Fruit fly (Drosophila melanogaster) whole organism, embryonic: ENCODE results near the gene dlg1.

Experiments
- Blimp-1 ChIP-seq: fragments of 200-800 bp; sonication (Bioruptor generic); optimal IDR thresholded peaks from 3 replicates; lab custom pipeline; 2018; ENCODE audit warnings: missing biosample characterization, missing genetic modification characterization, mild to moderate bottlenecking, moderate library complexity, missing genetic modification reagents
- BtbVII ChIP-seq: fragments of 200-800 bp; sonication (Bioruptor generic); optimal IDR thresholded peaks from 3 replicates; lab custom pipeline; 2017; ENCODE audit warnings: missing biosample characterization, mild to moderate bottlenecking, missing genetic modification characterization
- CG10147 ChIP-seq: fragments of 200-800 bp; sonication (Bioruptor generic); optimal IDR thresholded peaks from 2 replicates; lab custom pipeline; 2019; ENCODE audit warnings: missing biosample characterization, mild to moderate bottlenecking, missing genetic modification characterization, moderate library complexity
- CG10209 ChIP-seq: fragments of 200-800 bp; sonication (Bioruptor generic); optimal IDR thresholded peaks from 3 replicates; lab custom pipeline; 2017; ENCODE audit warnings: missing biosample characterization, mild to moderate bottlenecking, missing genetic modification characterization, missing genetic modification reagents
- CG11504 ChIP-seq: fragments of 200-800 bp; sonication (Bioruptor generic); optimal IDR thresholded peaks from 3 replicates; lab custom pipeline; 2019; ENCODE audit warnings: missing biosample characterization, mild to moderate bottlenecking, missing genetic modification characterization, moderate library complexity
- CG12104 ChIP-seq: fragments of 200-800 bp; sonication (Bioruptor generic); optimal IDR thresholded peaks from 3 replicates; lab custom pipeline; 2016; ENCODE audit warnings: missing biosample characterization, missing genetic modification characterization
- CG12391 ChIP-seq: fragments of 200-800 bp; sonication (Bioruptor generic); optimal IDR thresholded peaks from 3 replicates; lab custom pipeline; 2018; ENCODE audit warnings: missing biosample characterization, mild to moderate bottlenecking, missing genetic modification characterization, moderate library complexity
- CG12769 ChIP-seq: fragments of 200-800 bp; sonication (Bioruptor generic); optimal IDR thresholded peaks from 2 replicates; lab custom pipeline; 2019; ENCODE audit warnings: missing biosample characterization, mild to moderate bottlenecking, missing genetic modification characterization, moderate library complexity
- CG15601 ChIP-seq: fragments of 200-800 bp; sonication (Bioruptor generic); optimal IDR thresholded peaks from 3 replicates; lab custom pipeline; 2019; ENCODE audit warnings: missing biosample characterization, mild to moderate bottlenecking, missing genetic modification characterization, moderate library complexity
- CG18599 ChIP-seq: fragments of 200-800 bp; sonication (Bioruptor generic); optimal IDR thresholded peaks from 3 replicates; lab custom pipeline; 2017; ENCODE audit warnings: missing biosample characterization, missing genetic modification characterization, mild to moderate bottlenecking, moderate library complexity, missing genetic modification reagents
- CG2712 ChIP-seq: fragments of 200-800 bp; optimal IDR thresholded peaks from 3 replicates; lab custom pipeline; 2019; ENCODE audit warnings: missing biosample characterization, mild to moderate bottlenecking, missing genetic modification characterization, moderate library complexity
- CG3065 ChIP-seq: fragments of 200-800 bp; sonication (Bioruptor generic); optimal IDR thresholded peaks from 2 replicates; lab custom pipeline; 2016; ENCODE audit warnings: missing biosample characterization, missing genetic modification characterization
- CG4424 ChIP-seq: fragments of 200-800 bp; sonication (Bioruptor generic); optimal IDR thresholded peaks from 3 replicates; lab custom pipeline; 2016; ENCODE audit warnings: missing biosample characterization, missing genetic modification characterization
- CG4854 ChIP-seq: fragments of 200-800 bp; sonication (Bioruptor generic); optimal IDR thresholded peaks from 2 replicates; lab custom pipeline; 2016; ENCODE audit warnings: missing biosample characterization, missing genetic modification characterization, inconsistent platforms
- CG8281 ChIP-seq: fragments of 200-800 bp; sonication (Bioruptor generic); optimal IDR thresholded peaks from 2 replicates; lab custom pipeline; 2018; ENCODE audit warnings: missing biosample characterization, mild to moderate bottlenecking, missing genetic modification characterization, moderate library complexity
- CG8478 ChIP-seq: fragments of >200 bp; optimal IDR thresholded peaks from 2 replicates; lab custom pipeline; 2018
- CG8924 ChIP-seq: fragments of 200-800 bp; optimal IDR thresholded peaks from 3 replicates; lab custom pipeline; 2019; ENCODE audit warnings: missing biosample characterization, mild to moderate bottlenecking, missing genetic modification characterization, moderate library complexity
- CG9727 ChIP-seq: fragments of 200-800 bp; sonication (Bioruptor generic); optimal IDR thresholded peaks from 3 replicates; lab custom pipeline; 2017; ENCODE audit warnings: missing biosample characterization, mild to moderate bottlenecking, missing genetic modification characterization
- Dip2 ChIP-seq: fragments of 200-800 bp; sonication (Bioruptor generic); IDR thresholded peaks from 2 replicates; pipeline ENCODE4 v1.3.6; 2022; ENCODE audit warnings: missing biosample characterization, missing genetic modification characterization
- Dref ChIP-seq: fragments of 200-800 bp; sonication (Bioruptor generic); IDR thresholded peaks from 2 replicates; pipeline ENCODE4 v1.3.6; 2022; ENCODE audit warnings: missing biosample characterization, missing genetic modification characterization
- Hmr ChIP-seq: fragments of 200-800 bp; sonication (Bioruptor generic); optimal IDR thresholded peaks from 3 replicates; lab custom pipeline; 2017; ENCODE audit warnings: mild to moderate bottlenecking, missing biosample characterization, missing genetic modification reagents, missing genetic modification characterization
- Hr51 ChIP-seq, 2 experiments: fragments of 200-800 bp; sonication (Bioruptor generic); optimal IDR thresholded peaks; 2 replicates in 1 of 2; 3 replicates in 1 of 2; lab custom pipeline; 2016 to 2018; ENCODE audit warnings: missing biosample characterization in 2 of 2, missing genetic modification characterization in 2 of 2, mild to moderate bottlenecking in 1 of 2, moderate library complexity in 1 of 2
- Lhr ChIP-seq: fragments of 200-800 bp; sonication (Bioruptor generic); optimal IDR thresholded peaks from 3 replicates; lab custom pipeline; 2017; ENCODE audit warnings: mild to moderate bottlenecking, missing biosample characterization, missing genetic modification reagents, missing genetic modification characterization
- Nf-YC ChIP-seq: fragments of 200-800 bp; optimal IDR thresholded peaks from 3 replicates; lab custom pipeline; 2019; ENCODE audit warnings: missing biosample characterization, mild to moderate bottlenecking, missing genetic modification characterization, moderate library complexity
- PHDP ChIP-seq: fragments of 200-800 bp; sonication (Bioruptor generic); optimal IDR thresholded peaks from 3 replicates; lab custom pipeline; 2018; ENCODE audit warnings: missing biosample characterization, mild to moderate bottlenecking, missing genetic modification characterization, moderate library complexity
- Ptx1 ChIP-seq: fragments of 200-800 bp; sonication (Bioruptor generic); IDR thresholded peaks from 2 replicates; pipeline ENCODE4 v1.3.6; 2022; ENCODE audit warnings: missing biosample characterization, missing genetic modification characterization
- Rfx ChIP-seq: fragments of 200-800 bp; sonication (Bioruptor generic); IDR thresholded peaks from 2 replicates; pipeline ENCODE4 v1.3.6; 2022; ENCODE audit warnings: missing biosample characterization, missing genetic modification characterization
- Side ChIP-seq: fragments of 200-800 bp; sonication (Bioruptor generic); optimal IDR thresholded peaks from 2 replicates; lab custom pipeline; 2016; ENCODE audit warnings: missing biosample characterization, missing genetic modification characterization
- Ssrp ChIP-seq: fragments of 200-800 bp; sonication (Bioruptor generic); optimal IDR thresholded peaks from 2 replicates; lab custom pipeline; 2018; ENCODE audit warnings: missing biosample characterization, mild to moderate bottlenecking, missing genetic modification characterization, moderate library complexity
- Vsx1 ChIP-seq: fragments of 200-800 bp; sonication (Bioruptor generic); optimal IDR thresholded peaks from 2 replicates; lab custom pipeline; 2017; ENCODE audit warnings: missing biosample characterization, mild to moderate bottlenecking, missing genetic modification characterization, missing genetic modification reagents
- dmrt99B ChIP-seq: fragments of 200-800 bp; sonication (Bioruptor generic); optimal IDR thresholded peaks from 2 replicates; lab custom pipeline; 2018; ENCODE audit warnings: missing biosample characterization, mild to moderate bottlenecking, missing genetic modification characterization, moderate library complexity
- dysf ChIP-seq: fragments of 200-800 bp; sonication (Bioruptor generic); IDR thresholded peaks from 3 replicates; pipeline ENCODE4 v1.3.6; 2022; ENCODE audit warnings: missing biosample characterization, missing genetic modification characterization
- gem ChIP-seq: fragments of 200-800 bp; sonication (Bioruptor generic); optimal IDR thresholded peaks from 2 replicates; lab custom pipeline; 2019; ENCODE audit warnings: missing biosample characterization, mild to moderate bottlenecking, missing genetic modification characterization, moderate library complexity
- inv ChIP-seq: fragments of 200-800 bp; sonication (Bioruptor generic); IDR thresholded peaks from 2 replicates; pipeline ENCODE4 v1.3.6; 2022; ENCODE audit warnings: missing biosample characterization, missing genetic modification characterization; ENCODE audit not compliant: partially characterized antibody
- ken ChIP-seq: fragments of 200-800 bp; sonication (Bioruptor generic); IDR thresholded peaks from 3 replicates; pipeline ENCODE4 v1.3.6; 2022; ENCODE audit warnings: missing biosample characterization, missing genetic modification characterization
- knrl ChIP-seq: fragments of 200-800 bp; sonication (Bioruptor generic); IDR thresholded peaks from 3 replicates; pipeline ENCODE4 v1.3.6; 2022; ENCODE audit warnings: missing biosample characterization, missing genetic modification characterization; ENCODE audit not compliant: partially characterized antibody
- lab ChIP-seq: fragments of 200-800 bp; sonication (Bioruptor generic); optimal IDR thresholded peaks from 3 replicates; lab custom pipeline; 2017; ENCODE audit warnings: missing biosample characterization, missing genetic modification characterization, mild to moderate bottlenecking, moderate library complexity, missing genetic modification reagents
- lilli ChIP-seq: fragments of 200-800 bp; sonication (Bioruptor generic); optimal IDR thresholded peaks from 3 replicates; lab custom pipeline; 2016; ENCODE audit warnings: missing biosample characterization, missing genetic modification characterization
- lmd ChIP-seq: fragments of 200-800 bp; sonication (Bioruptor generic); IDR thresholded peaks from 2 replicates; pipeline ENCODE4 v1.3.6; 2022; ENCODE audit warnings: missing biosample characterization, missing genetic modification characterization
- scrt ChIP-seq: fragments of 200-800 bp; sonication (Bioruptor generic); optimal IDR thresholded peaks from 2 replicates; lab custom pipeline; 2018; ENCODE audit warnings: missing biosample characterization, mild to moderate bottlenecking, missing genetic modification characterization, moderate library complexity
- sim ChIP-seq: fragments of 200-800 bp; sonication (Bioruptor generic); IDR thresholded peaks from 2 replicates; pipeline ENCODE4 v1.3.6; 2022; ENCODE audit warnings: missing biosample characterization, missing genetic modification characterization
- slou ChIP-seq: fragments of 200-800 bp; sonication (Bioruptor generic); optimal IDR thresholded peaks from 3 replicates; lab custom pipeline; 2016; ENCODE audit warnings: missing biosample characterization, missing genetic modification characterization
- tap ChIP-seq: fragments of 200-800 bp; optimal IDR thresholded peaks from 3 replicates; lab custom pipeline; 2019; ENCODE audit warnings: missing biosample characterization, mild to moderate bottlenecking, missing genetic modification characterization, moderate library complexity
- unc-4 ChIP-seq: fragments of 200-800 bp; sonication (Bioruptor generic); IDR thresholded peaks from 2 replicates; pipeline ENCODE4 v1.3.6; 2022; ENCODE audit warnings: missing biosample characterization, missing genetic modification characterization; ENCODE audit not compliant: partially characterized antibody
- unpg ChIP-seq: fragments of 200-800 bp; sonication (Bioruptor generic); optimal IDR thresholded peaks from 3 replicates; lab custom pipeline; 2018; ENCODE audit warnings: missing biosample characterization, mild to moderate bottlenecking, missing genetic modification characterization, moderate library complexity
- wek ChIP-seq: fragments of 200-800 bp; sonication (Bioruptor generic); optimal IDR thresholded peaks from 3 replicates; lab custom pipeline; 2018; ENCODE audit warnings: missing biosample characterization, mild to moderate bottlenecking, missing genetic modification characterization, moderate library complexity
- z ChIP-seq: fragments of 200-800 bp; sonication (Bioruptor generic); IDR thresholded peaks from 3 replicates; pipeline ENCODE4 v1.3.6; 2022; ENCODE audit warnings: missing biosample characterization, missing genetic modification characterization
- zen2 ChIP-seq: fragments of 200-800 bp; sonication (Bioruptor generic); IDR thresholded peaks from 3 replicates; pipeline ENCODE4 v1.3.6; 2022; ENCODE audit warnings: missing biosample characterization, missing genetic modification characterization; ENCODE audit not compliant: partially characterized antibody

The dlg1 gene

DNA sequence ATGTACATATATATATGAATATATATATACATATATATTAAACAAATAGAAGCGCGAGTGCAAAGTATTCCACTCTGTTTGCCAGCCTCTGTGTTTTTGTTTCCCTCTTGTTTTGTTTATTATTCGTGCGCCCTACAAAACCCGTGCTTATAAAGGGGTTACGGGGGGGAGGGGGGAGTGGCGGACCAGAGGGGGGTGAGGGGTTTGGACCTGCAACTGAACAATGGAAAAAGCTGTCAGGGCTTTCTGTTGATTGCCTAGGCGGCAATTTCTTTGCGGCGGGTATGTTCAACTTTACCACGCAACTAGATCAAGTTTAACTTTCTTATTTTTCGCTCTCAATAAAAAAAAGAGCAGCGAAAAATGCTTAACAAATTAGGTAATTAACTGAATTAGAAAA, 69.8 kb downstream of the dlg1 start (continued):
- TF ChIP-seq slou (GFP tag; lab: Kevin White, UChicago) (no peak), Side (GFP tag; lab: Kevin White, UChicago) (no peak), zen2 (GFP tag; lab: Robert Waterston, UW) (no peak), CG3065 (no peak), CG8478 (no peak), Rfx (GFP tag; lab: Robert Waterston, UW) (0 out of 2 replicates have a peak, but pooled peaks have one; percentile 11), lab (GFP tag; lab: Kevin White, UChicago) (peak; percentile 33), inv (GFP tag; lab: Robert Waterston, UW) (no peak), dmrt99B (tag; lab: Kevin White, UChicago) (peak; percentile 5), wek (no peak), CG12769 (tag; lab: Kevin White, UChicago) (peak; percentile 35)

DNA sequence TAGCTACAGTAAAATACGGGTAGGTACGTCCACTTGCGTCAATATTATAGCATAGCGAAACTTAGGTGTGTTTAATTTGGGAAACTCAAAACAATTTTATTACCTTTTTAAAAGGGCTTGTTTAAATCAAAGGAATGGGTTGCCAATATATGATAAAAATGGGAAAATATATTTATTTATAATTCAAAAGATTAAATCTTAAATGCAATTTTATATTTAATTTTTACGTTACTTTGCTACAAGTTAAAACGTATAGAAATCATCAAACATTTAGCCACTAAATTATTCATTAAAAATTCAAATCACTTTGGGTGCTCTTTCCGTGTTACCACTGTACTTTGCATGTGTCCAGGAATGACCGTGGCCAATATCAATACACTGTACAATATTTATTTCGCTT, 71.5 kb downstream of the dlg1 start:
- TF ChIP-seq knrl (GFP tag; lab: Robert Waterston, UW) (no peak), BtbVII (GFP tag; lab: Kevin White, UChicago) (peak; percentile 11), sim (GFP tag; lab: Robert Waterston, UW) (no peak), CG15601 (tag; lab: Kevin White, UChicago) (no peak), Ssrp (tag; lab: Kevin White, UChicago) (peak; percentile 5), PHDP (tag; lab: Kevin White, UChicago) (peak; percentile 34), dysf (GFP tag; lab: Robert Waterston, UW) (peak; percentile 55; the same call in 2 of the 3 replicates), CG4854 (GFP tag; lab: Kevin White, UChicago) (no peak), CG4424 (GFP tag; lab: Kevin White, UChicago) (peak; percentile 11), CG8924 (tag; lab: Kevin White, UChicago) (peak; percentile 47), CG8281 (tag; lab: Kevin White, UChicago) (peak; percentile 14), CG10147 (GFP tag; lab: Kevin White, UChicago) (peak; percentile 32), Blimp-1 (GFP tag; lab: Kevin White, UChicago) (peak; percentile 8), CG2712 (peak; percentile 29), Lhr (GFP tag; lab: Kevin White, UChicago) (no peak), unpg (GFP tag; lab: Kevin White, UChicago) (peak; percentile 31), Nf-YC (tag; lab: Kevin White, UChicago) (peak; percentile 23), lmd (GFP tag; lab: Robert Waterston, UW) (peak; percentile 45), Dref (no peak), Dip2 (GFP tag; lab: Robert Waterston, UW) (no peak), Rfx (GFP tag; lab: Robert Waterston, UW) (0 out of 2 replicates have a peak, but pooled peaks have one; percentile 21), CG11504 (tag; lab: Kevin White, UChicago) (peak; percentile 73), Hmr (peak; percentile 53), CG12104 (peak; percentile 29), CG9727 (GFP tag; lab: Kevin White, UChicago) (peak; percentile 32), z (GFP tag; lab: Robert Waterston, UW) (no peak), unc-4 (GFP tag; lab: Robert Waterston, UW) (no peak), lilli (GFP tag; lab: Kevin White, UChicago) (peak; percentile 19), Vsx1 (peak; percentile 1), Ptx1 (GFP tag; lab: Robert Waterston, UW) (peak; percentile 40; the same call in 1 of the 2 replicates), gem (tag; lab: Kevin White, UChicago) (peak; percentile 68), CG10209 (GFP tag; lab: Kevin White, UChicago) (peak; percentile 36), Hr51 (GFP tag; optimal IDR thresholded peaks at IDR 0.05; lab: Kevin White, UChicago) (peak in 1 of 2 experiments; percentile 60), CG12391 (tag; lab: Kevin White, UChicago) (peak; percentile 18), scrt (peak; percentile 18), tap (tag; lab: Kevin White, UChicago) (peak; percentile 27), ken (GFP tag; lab: Robert Waterston, UW) (no peak), CG18599 (GFP tag; lab: Kevin White, UChicago) (peak; percentile 49)
